Worm (Caenorhabditis elegans): ENCODE measurements around the gene E02A10.3.
A peak's percentile ranks its signal among the peaks of the same experiment; 100 is the strongest.

Gene E02A10.3

ce11 chrV:12551638-12552478 lies 27.5 kb upstream of the E02A10.3 start:
- TF ChIP-seq ceh-82 (tag; optimal IDR thresholded peaks at IDR 0.05) = no peak
- TF ChIP-seq mxl-2 (GFP tag; conservative IDR thresholded peaks at IDR 0.05) = no peak
- peak; percentile 26 for TF ChIP-seq mes-2 (tag; optimal IDR thresholded peaks at IDR 0.05; ENCODE audit: poor library complexity, severe bottlenecking)
- TF ChIP-seq nhr-48 (tag; optimal IDR thresholded peaks at IDR 0.05) = peak; percentile 12
- TF ChIP-seq unc-62 (GFP tag; optimal IDR thresholded peaks at IDR 0.05 in 1 of 2) = peak in 1 of 2 experiments; percentile 97
- TF ChIP-seq unc-62 (tag; optimal IDR thresholded peaks at IDR 0.05) = no peak
- TF ChIP-seq zfp-3 (GFP tag; conservative IDR thresholded peaks at IDR 0.05) = 0 out of 2 replicates have a peak, but pooled peaks have one; percentile 51
- TF ChIP-seq ceh-62 (tag; optimal IDR thresholded peaks at IDR 0.05) = no peak
- no peak for TF ChIP-seq mdl-1 (tag; optimal IDR thresholded peaks at IDR 0.05)
- TF ChIP-seq nhr-6 (tag; optimal IDR thresholded peaks at IDR 0.05) = peak; percentile 81
- TF ChIP-seq nhr-25 (tag; optimal IDR thresholded peaks at IDR 0.05; ENCODE audit: borderline replicate concordance, insufficient read depth) = peak; percentile 39
- peak; percentile 28 for TF ChIP-seq mep-1 (tag; optimal IDR thresholded peaks at IDR 0.05)
- peak; percentile 46 for TF ChIP-seq ama-1 (optimal IDR thresholded peaks at IDR 0.05)
- TF ChIP-seq T26A8.4 (GFP tag; IDR thresholded peaks at IDR 0.05) = peak; percentile 90
- peak; percentile 23 for TF ChIP-seq spr-1 (tag; optimal IDR thresholded peaks at IDR 0.05)
- TF ChIP-seq attf-4 (tag; optimal IDR thresholded peaks at IDR 0.05) = no peak
- peak; percentile 57 for TF ChIP-seq nhr-28 (tag; optimal IDR thresholded peaks at IDR 0.05)
- TF ChIP-seq mxl-3 (GFP tag; optimal IDR thresholded peaks at IDR 0.05) = no peak
- 0 out of 2 replicates have a peak, but pooled peaks have one; percentile 25 for TF ChIP-seq snpc-1.2 (GFP tag; IDR thresholded peaks at IDR 0.05)
- TF ChIP-seq lsy-2 (tag; optimal IDR thresholded peaks at IDR 0.05) = peak; percentile 6 to 35
- peak; percentile 95 for TF ChIP-seq aha-1 (tag)
- TF ChIP-seq tra-1 (GFP tag; IDR thresholded peaks at IDR 0.05) = 0 out of 2 replicates have a peak, but pooled peaks have one; percentile 39
- TF ChIP-seq ces-1 (GFP tag; optimal IDR thresholded peaks at IDR 0.05) = no peak
- TF ChIP-seq hlh-30 (tag; optimal IDR thresholded peaks at IDR 0.05; ENCODE audit: insufficient read depth) = peak; percentile 6

- 0 out of 2 replicates have a peak, but pooled peaks have one; percentile 12 for TF ChIP-seq Y48G9A.11 (GFP tag; IDR thresholded peaks at IDR 0.05)
- peak; percentile 55; the same call in 1 of the 2 replicates for TF ChIP-seq egl-43 (GFP tag; IDR thresholded peaks at IDR 0.05)
- TF ChIP-seq hlh-30 (tag; optimal IDR thresholded peaks at IDR 0.05; ENCODE audit: insufficient read depth) = no peak
- TF ChIP-seq zip-2 (tag; optimal IDR thresholded peaks at IDR 0.05) = no peak
- TF ChIP-seq mep-1 (tag; optimal IDR thresholded peaks at IDR 0.05) = peak; percentile 6
- TF ChIP-seq aha-1 (tag) = peak; percentile 98
- TF ChIP-seq T26A8.4 (GFP tag; IDR thresholded peaks at IDR 0.05) = peak; percentile 10; the same call in 1 of the 2 replicates
- TF ChIP-seq ama-1 (optimal IDR thresholded peaks at IDR 0.05) = peak; percentile 87
These were observed 26.7 kb upstream of the E02A10.3 start, which contains the start of gene F45D3.4 for ce11 chrV:12552671-12553212. TSS of gene F45D3.4 (minus strand) at chrV:12553191.

ce11 chrV:12553286-12553725 lies 26.1 kb upstream of the E02A10.3 start:
- TF ChIP-seq nhr-28 (tag; optimal IDR thresholded peaks at IDR 0.05) (peak; percentile 76), cey-2 (tag; optimal IDR thresholded peaks at IDR 0.05; ENCODE audit: borderline replicate concordance, insufficient read depth) (peak; percentile 15), unc-62 (GFP tag; optimal IDR thresholded peaks at IDR 0.05 in 1 of 2) (peak in 1 of 2 experiments; percentile 93), unc-62 (tag; optimal IDR thresholded peaks at IDR 0.05) (no peak), lin-29 (GFP tag; IDR thresholded peaks at IDR 0.05) (0 out of 2 replicates have a peak, but pooled peaks have one; percentile 17), egl-43 (GFP tag; IDR thresholded peaks at IDR 0.05) (no peak), dmd-6 (GFP tag; IDR thresholded peaks at IDR 0.05) (peak; percentile 56), madf-5 (GFP tag; IDR thresholded peaks at IDR 0.05) (no peak), set-16 (GFP tag; IDR thresholded peaks at IDR 0.05) (0 out of 2 replicates have a peak, but pooled peaks have one; percentile 16), gei-8 (GFP tag; optimal IDR thresholded peaks at IDR 0.05) (peak; percentile 12), hlh-11 (tag; optimal IDR thresholded peaks at IDR 0.05) (peak; percentile 91), aha-1 (tag) (peak; percentile 83), nhr-77 (tag; optimal IDR thresholded peaks at IDR 0.05) (no peak), nhr-48 (tag; optimal IDR thresholded peaks at IDR 0.05) (peak; percentile 95), mep-1 (tag; optimal IDR thresholded peaks at IDR 0.05) (peak; percentile 19), mdl-1 (tag; optimal IDR thresholded peaks at IDR 0.05) (peak; percentile 34 to 82), mxl-3 (GFP tag; optimal IDR thresholded peaks at IDR 0.05) (peak; percentile 41), mxl-2 (GFP tag; conservative IDR thresholded peaks at IDR 0.05) (no peak), tra-1 (GFP tag; IDR thresholded peaks at IDR 0.05) (0 out of 2 replicates have a peak, but pooled peaks have one; percentile 19), ctbp-1 (GFP tag; IDR thresholded peaks at IDR 0.05) (peak; percentile 32; the same call in 1 of the 2 replicates), lsy-2 (tag; optimal IDR thresholded peaks at IDR 0.05) (peak in 1 of 2 experiments; percentile 38), hlh-30 (tag; optimal IDR thresholded peaks at IDR 0.05; ENCODE audit: insufficient read depth) (peak; percentile 79), Y5F2A.4 (GFP tag; optimal IDR thresholded peaks at IDR 0.05) (no peak), ceh-20 (GFP tag; IDR thresholded peaks at IDR 0.05) (peak; percentile 24; the same call in 1 of the 2 replicates)

Data from whole organism, L4 larva.